Fruit fly (Drosophila melanogaster) whole organism, embryonic: ENCODE data around the gene CG13314.

Experiments
- CG11093 ChIP-seq: fragments of 200-800 bp; sonication (Bioruptor generic); IDR thresholded peaks from 3 replicates; pipeline ENCODE4 v1.3.6; 2022; ENCODE audit warnings: missing biosample characterization, missing genetic modification characterization
- CG11723 ChIP-seq: fragments of 200-800 bp; sonication (Bioruptor generic); optimal IDR thresholded peaks from 2 replicates; lab custom pipeline; 2017; ENCODE audit warnings: missing biosample characterization, mild to moderate bottlenecking, missing genetic modification characterization
- CG1233 ChIP-seq: fragments of 200-800 bp; sonication (Bioruptor generic); optimal IDR thresholded peaks from 4 replicates; lab custom pipeline; 2018; ENCODE audit warnings: missing biosample characterization, mild to moderate bottlenecking, missing genetic modification characterization
- CG13624 ChIP-seq: fragments of 200-800 bp; sonication (Bioruptor generic); optimal IDR thresholded peaks from 2 replicates; lab custom pipeline; 2016; ENCODE audit warnings: missing biosample characterization, missing genetic modification characterization
- CG13894 ChIP-seq: fragments of 200-800 bp; sonication (Bioruptor generic); optimal IDR thresholded peaks from 3 replicates; lab custom pipeline; 2018; ENCODE audit warnings: missing biosample characterization, mild to moderate bottlenecking, missing genetic modification characterization, moderate library complexity
- CG14667 ChIP-seq: fragments of 200-800 bp; sonication (Bioruptor generic); IDR thresholded peaks from 2 replicates; pipeline ENCODE4 v1.3.6; 2022; ENCODE audit warnings: missing biosample characterization, missing genetic modification characterization
- CG17385 ChIP-seq: fragments of 200-800 bp; sonication (Bioruptor generic); optimal IDR thresholded peaks from 3 replicates; lab custom pipeline; 2018; ENCODE audit warnings: missing biosample characterization, mild to moderate bottlenecking, missing genetic modification characterization
- CG17802 ChIP-seq: fragments of 200-800 bp; sonication (Bioruptor generic); optimal IDR thresholded peaks from 2 replicates; lab custom pipeline; 2018; ENCODE audit warnings: missing biosample characterization, mild to moderate bottlenecking, missing genetic modification characterization, moderate library complexity
- CG18599 ChIP-seq: fragments of 200-800 bp; sonication (Bioruptor generic); optimal IDR thresholded peaks from 3 replicates; lab custom pipeline; 2017; ENCODE audit warnings: missing biosample characterization, missing genetic modification characterization, mild to moderate bottlenecking, moderate library complexity, missing genetic modification reagents
- CG3163 ChIP-seq: fragments of 200-800 bp; sonication (Bioruptor generic); optimal IDR thresholded peaks from 3 replicates; lab custom pipeline; 2016; ENCODE audit warnings: missing biosample characterization, missing genetic modification characterization
- CG3407 ChIP-seq: fragments of 200-800 bp; sonication (Bioruptor generic); optimal IDR thresholded peaks from 2 replicates; lab custom pipeline; 2018; ENCODE audit warnings: missing biosample characterization, mild to moderate bottlenecking, missing genetic modification characterization
- CG4424 ChIP-seq: fragments of 200-800 bp; sonication (Bioruptor generic); optimal IDR thresholded peaks from 3 replicates; lab custom pipeline; 2016; ENCODE audit warnings: missing biosample characterization, missing genetic modification characterization
- CG5180 ChIP-seq: fragments of 200-800 bp; sonication (Bioruptor generic); optimal IDR thresholded peaks from 3 replicates; lab custom pipeline; 2017; ENCODE audit warnings: missing biosample characterization, missing genetic modification characterization, mild to moderate bottlenecking, moderate library complexity, missing genetic modification reagents
- CG8388 ChIP-seq: fragments of 200-800 bp; sonication (Bioruptor generic); optimal IDR thresholded peaks from 2 replicates; lab custom pipeline; 2019; ENCODE audit warnings: missing biosample characterization, mild to moderate bottlenecking, missing genetic modification characterization, moderate library complexity
- Doc2 ChIP-seq: fragments of 200-800 bp; sonication (Bioruptor generic); IDR thresholded peaks from 2 replicates; pipeline ENCODE4 v1.3.6; 2022; ENCODE audit warnings: missing biosample characterization, missing genetic modification characterization
- Dp ChIP-seq: fragments of 200-800 bp; sonication (Bioruptor generic); optimal IDR thresholded peaks from 2 replicates; lab custom pipeline; 2018; ENCODE audit warnings: missing biosample characterization, mild to moderate bottlenecking, missing genetic modification characterization, moderate library complexity
- HHEX ChIP-seq: fragments of 200-800 bp; sonication (Bioruptor generic); optimal IDR thresholded peaks from 3 replicates; lab custom pipeline; 2017; ENCODE audit warnings: missing biosample characterization, mild to moderate bottlenecking, missing genetic modification characterization, missing genetic modification reagents
- Hr39 ChIP-seq: fragments of >200 bp; optimal IDR thresholded peaks from 2 replicates; lab custom pipeline; 2017
- NC2β ChIP-seq: fragments of 200-800 bp; sonication (Bioruptor generic); optimal IDR thresholded peaks from 2 replicates; lab custom pipeline; 2016; ENCODE audit warnings: missing biosample characterization, missing genetic modification characterization
- Side ChIP-seq: fragments of 200-800 bp; sonication (Bioruptor generic); optimal IDR thresholded peaks from 2 replicates; lab custom pipeline; 2016; ENCODE audit warnings: missing biosample characterization, missing genetic modification characterization
- YL-1 ChIP-seq: fragments of 200-800 bp; sonication (Bioruptor generic); optimal IDR thresholded peaks from 3 replicates; lab custom pipeline; 2017; ENCODE audit warnings: missing biosample characterization, mild to moderate bottlenecking, missing genetic modification characterization
- al ChIP-seq: fragments of 200-800 bp; sonication (Bioruptor generic); IDR thresholded peaks from 2 replicates; pipeline ENCODE4 v1.3.6; 2022; ENCODE audit warnings: missing biosample characterization, missing genetic modification characterization
- amos ChIP-seq: fragments of 200-800 bp; sonication (Bioruptor generic); IDR thresholded peaks from 2 replicates; pipeline ENCODE4 v1.3.6; 2022; ENCODE audit warnings: missing biosample characterization, missing genetic modification characterization; ENCODE audit not compliant: partially characterized antibody
- aop ChIP-seq: fragments of 200-800 bp; sonication (Bioruptor generic); IDR thresholded peaks from 2 replicates; pipeline ENCODE4 v1.3.6; 2022; ENCODE audit warnings: missing biosample characterization, missing genetic modification characterization
- az2 ChIP-seq: fragments of 200-800 bp; sonication (Bioruptor generic); optimal IDR thresholded peaks from 3 replicates; lab custom pipeline; 2016; ENCODE audit warnings: missing biosample characterization, missing genetic modification characterization
- cato ChIP-seq: fragments of 200-800 bp; sonication (Bioruptor generic); optimal IDR thresholded peaks from 2 replicates; lab custom pipeline; 2016; ENCODE audit warnings: missing biosample characterization, missing genetic modification characterization, borderline replicate concordance
- chn ChIP-seq: fragments of 200-800 bp; sonication (Bioruptor generic); optimal IDR thresholded peaks from 2 replicates; lab custom pipeline; 2016; ENCODE audit warnings: missing biosample characterization, missing genetic modification characterization
- dimm ChIP-seq: fragments of 200-800 bp; sonication (Bioruptor generic); IDR thresholded peaks from 2 replicates; pipeline ENCODE4 v1.3.6; 2022; ENCODE audit warnings: missing biosample characterization, missing genetic modification characterization
- dysf ChIP-seq: fragments of 200-800 bp; sonication (Bioruptor generic); IDR thresholded peaks from 3 replicates; pipeline ENCODE4 v1.3.6; 2022; ENCODE audit warnings: missing biosample characterization, missing genetic modification characterization
- eyg ChIP-seq: fragments of 200-800 bp; sonication (Bioruptor generic); optimal IDR thresholded peaks from 3 replicates; lab custom pipeline; 2016; ENCODE audit warnings: missing biosample characterization, missing genetic modification characterization
- fd102C ChIP-seq: fragments of 200-800 bp; sonication (Bioruptor generic); optimal IDR thresholded peaks from 2 replicates; lab custom pipeline; 2018; ENCODE audit warnings: missing biosample characterization, mild to moderate bottlenecking, missing genetic modification characterization, moderate library complexity
- grau ChIP-seq: fragments of 200-800 bp; optimal IDR thresholded peaks from 3 replicates; lab custom pipeline; 2019; ENCODE audit warnings: missing biosample characterization, mild to moderate bottlenecking, missing genetic modification characterization, moderate library complexity
- ham ChIP-seq: fragments of 200-800 bp; sonication (Bioruptor generic); IDR thresholded peaks from 2 replicates; pipeline ENCODE4 v1.3.6; 2022; ENCODE audit warnings: missing biosample characterization, missing genetic modification characterization
- hb ChIP-seq: fragments of 200-800 bp; sonication (Bioruptor generic); IDR thresholded peaks from 3 replicates; pipeline ENCODE4 v1.3.6; 2022; ENCODE audit warnings: missing biosample characterization, missing genetic modification characterization; ENCODE audit not compliant: partially characterized antibody
- ind ChIP-seq: fragments of 200-800 bp; sonication (Bioruptor generic); optimal IDR thresholded peaks from 3 replicates; lab custom pipeline; 2016; ENCODE audit warnings: missing biosample characterization, missing genetic modification characterization
- insv ChIP-seq, 2 experiments: fragments of 200-800 bp; sonication (Bioruptor generic); optimal IDR thresholded peaks; 3 replicates each; lab custom pipeline; 2016 to 2018; ENCODE audit warnings: missing biosample characterization in 2 of 2, missing genetic modification characterization in 2 of 2
- inv ChIP-seq: fragments of 200-800 bp; sonication (Bioruptor generic); IDR thresholded peaks from 2 replicates; pipeline ENCODE4 v1.3.6; 2022; ENCODE audit warnings: missing biosample characterization, missing genetic modification characterization; ENCODE audit not compliant: partially characterized antibody
- lbe ChIP-seq: fragments of 200-800 bp; sonication (Bioruptor generic); optimal IDR thresholded peaks from 2 replicates; lab custom pipeline; 2016; ENCODE audit warnings: missing biosample characterization, mild to moderate bottlenecking, missing genetic modification characterization
- lmd ChIP-seq: fragments of 200-800 bp; sonication (Bioruptor generic); IDR thresholded peaks from 2 replicates; pipeline ENCODE4 v1.3.6; 2022; ENCODE audit warnings: missing biosample characterization, missing genetic modification characterization
- nerfin-1 ChIP-seq: fragments of 200-800 bp; sonication (Bioruptor generic); optimal IDR thresholded peaks from 3 replicates; lab custom pipeline; 2019; ENCODE audit warnings: missing biosample characterization, mild to moderate bottlenecking, missing genetic modification characterization, moderate library complexity
- run ChIP-seq: fragments of 200-800 bp; sonication (Bioruptor generic); optimal IDR thresholded peaks from 3 replicates; lab custom pipeline; 2018; ENCODE audit warnings: missing biosample characterization, mild to moderate bottlenecking, missing genetic modification characterization
- salm ChIP-seq: fragments of 200-800 bp; sonication (Bioruptor generic); optimal IDR thresholded peaks from 2 replicates; lab custom pipeline; 2018; ENCODE audit warnings: missing biosample characterization, mild to moderate bottlenecking, missing genetic modification characterization
- sens-2 ChIP-seq: fragments of 200-800 bp; sonication (Bioruptor generic); IDR thresholded peaks from 2 replicates; pipeline ENCODE4 v1.3.6; 2022; ENCODE audit warnings: missing biosample characterization, missing genetic modification characterization
- sna ChIP-seq: fragments of 200-800 bp; sonication (Bioruptor generic); IDR thresholded peaks from 2 replicates; pipeline ENCODE4 v1.3.6; 2022; ENCODE audit warnings: missing biosample characterization, missing genetic modification characterization; ENCODE audit not compliant: partially characterized antibody
- toy ChIP-seq: fragments of 200-800 bp; sonication (Bioruptor generic); IDR thresholded peaks from 2 replicates; pipeline ENCODE4 v1.3.6; 2022; ENCODE audit warnings: missing biosample characterization, missing genetic modification characterization
- usp ChIP-seq: fragments of >200 bp; optimal IDR thresholded peaks from 2 replicates; lab custom pipeline; 2017; ENCODE audit warnings: missing biosample characterization, missing genetic modification characterization
- vnd ChIP-seq: fragments of 200-800 bp; sonication (Bioruptor generic); IDR thresholded peaks from 3 replicates; pipeline ENCODE4 v1.3.6; 2022; ENCODE audit warnings: missing biosample characterization, missing genetic modification characterization; ENCODE audit not compliant: partially characterized antibody
- wdn ChIP-seq: fragments of 200-800 bp; sonication (Bioruptor generic); IDR thresholded peaks from 2 replicates; pipeline ENCODE4 v1.3.6; 2022; ENCODE audit warnings: missing biosample characterization, missing genetic modification characterization

CG13314 gene

DNA sequence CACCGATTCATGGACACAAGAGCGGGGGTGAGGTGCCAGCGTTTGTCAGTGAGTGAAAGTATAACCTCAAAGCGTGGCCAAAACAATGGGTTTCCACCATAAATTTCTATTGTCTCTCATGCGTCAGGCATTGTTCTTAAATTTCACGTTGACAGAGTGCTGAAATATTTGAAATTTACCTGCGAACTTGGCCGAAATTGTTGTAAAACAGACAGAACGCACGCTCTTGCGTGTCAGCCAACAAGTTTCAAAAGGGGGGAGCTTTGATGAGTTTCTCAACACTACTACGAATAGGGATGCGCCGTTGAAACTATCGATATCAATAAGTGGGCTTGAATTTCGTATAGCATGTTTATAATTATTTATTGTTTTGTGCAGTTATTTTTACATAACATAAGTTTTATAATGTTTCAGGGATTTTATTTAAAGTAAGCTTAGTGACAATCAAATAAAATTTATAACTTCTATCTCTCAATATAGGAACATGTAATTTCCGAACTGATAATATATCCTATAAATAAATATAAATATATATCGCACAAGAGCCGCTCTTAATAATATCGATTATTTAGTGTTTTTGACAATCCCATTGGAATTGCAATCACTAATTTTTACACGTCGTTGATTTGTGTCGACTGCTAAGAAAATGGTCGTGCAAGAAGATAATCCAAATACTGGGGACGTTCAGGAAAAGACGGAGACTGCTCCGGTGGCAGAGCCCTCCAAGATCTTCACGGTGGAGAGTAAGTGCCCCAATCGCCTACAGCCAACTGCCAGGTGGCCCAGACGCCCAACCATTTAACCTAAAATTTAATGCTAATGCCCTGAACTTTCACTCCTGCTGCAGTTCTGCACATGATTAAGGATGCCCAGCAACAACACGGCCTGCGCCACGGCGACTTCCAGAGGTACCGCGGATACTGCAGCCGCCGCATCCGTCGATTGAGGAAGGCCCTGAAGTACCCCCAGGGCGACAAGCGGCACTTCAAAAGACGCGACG, 6.8 kb upstream of the CG13314 start, which contains the start of the genes pix and Srp68 (continued):
- TF ChIP-seq CG14667 (GFP tag; lab: Robert Waterston, UW) (0 out of 2 replicates have a peak, but pooled peaks have one; percentile 43), CG17802 (tag; lab: Kevin White, UChicago) (no peak), dimm (GFP tag; lab: Robert Waterston, UW) (no peak), dysf (GFP tag; lab: Robert Waterston, UW) (peak; percentile 47; the same call in 1 of the 3 replicates), CG13624 (GFP tag; lab: Kevin White, UChicago) (peak; percentile 63), az2 (GFP tag; lab: Kevin White, UChicago) (peak; percentile 48), sna (peak; percentile 75), grau (tag; lab: Kevin White, UChicago) (peak; percentile 78), al (GFP tag; lab: Robert Waterston, UW) (peak; percentile 43), chn (peak; percentile 59), inv (GFP tag; lab: Robert Waterston, UW) (peak; percentile 86), fd102C (no peak), CG13894 (tag; lab: Kevin White, UChicago) (no peak), nerfin-1 (tag; lab: Kevin White, UChicago) (peak; percentile 63), YL-1 (GFP tag; lab: Kevin White, UChicago) (peak; percentile 81), Hr39 (no peak), lbe (GFP tag; lab: Kevin White, UChicago) (peak; percentile 51), CG1233 (GFP tag; lab: Kevin White, UChicago) (peak; percentile 65), lmd (GFP tag; lab: Robert Waterston, UW) (peak; percentile 46), CG3163 (peak; percentile 11), run (no peak), hb (GFP tag; lab: Robert Waterston, UW) (peak; percentile 65), toy (GFP tag; lab: Robert Waterston, UW) (no peak), sens-2 (GFP tag; lab: Robert Waterston, UW) (no peak), CG4424 (GFP tag; lab: Kevin White, UChicago) (peak; percentile 74), eyg (GFP tag; lab: Kevin White, UChicago) (no peak), ham (GFP tag; lab: Robert Waterston, UW) (no peak), wdn (GFP tag; lab: Robert Waterston, UW) (no peak), CG8388 (GFP tag; lab: Kevin White, UChicago) (no peak), CG3407 (GFP tag; lab: Kevin White, UChicago) (peak; percentile 31), CG5180 (GFP tag; lab: Kevin White, UChicago) (no peak), insv (GFP tag; optimal IDR thresholded peaks at IDR 0.05; lab: Kevin White, UChicago) (peak in 1 of 2 experiments; percentile 9), Dp (GFP tag; lab: Kevin White, UChicago) (peak; percentile 23), CG17385 (GFP tag; lab: Kevin White, UChicago) (peak; percentile 48), NC2β (GFP tag; lab: Kevin White, UChicago) (peak; percentile 31), aop (GFP tag; lab: Robert Waterston, UW) (no peak), ind (GFP tag; lab: Kevin White, UChicago) (peak; percentile 67), CG11093 (GFP tag; lab: Robert Waterston, UW) (no peak), HHEX (GFP tag; lab: Kevin White, UChicago) (peak; percentile 44), amos (GFP tag; lab: Robert Waterston, UW) (peak; percentile 69), CG18599 (GFP tag; lab: Kevin White, UChicago) (no peak), usp (GFP tag; lab: Kevin White, UChicago) (no peak), vnd (GFP tag; lab: Robert Waterston, UW) (peak; percentile 87), CG11723 (GFP tag; lab: Kevin White, UChicago) (no peak), cato (GFP tag; lab: Kevin White, UChicago) (peak; percentile 41), Doc2 (no peak), salm (tag; lab: Kevin White, UChicago) (no peak), Side (GFP tag; lab: Kevin White, UChicago) (no peak)
